Worm (Caenorhabditis elegans): ENCODE results near the gene bed-2.

Gene bed-2

DNA sequence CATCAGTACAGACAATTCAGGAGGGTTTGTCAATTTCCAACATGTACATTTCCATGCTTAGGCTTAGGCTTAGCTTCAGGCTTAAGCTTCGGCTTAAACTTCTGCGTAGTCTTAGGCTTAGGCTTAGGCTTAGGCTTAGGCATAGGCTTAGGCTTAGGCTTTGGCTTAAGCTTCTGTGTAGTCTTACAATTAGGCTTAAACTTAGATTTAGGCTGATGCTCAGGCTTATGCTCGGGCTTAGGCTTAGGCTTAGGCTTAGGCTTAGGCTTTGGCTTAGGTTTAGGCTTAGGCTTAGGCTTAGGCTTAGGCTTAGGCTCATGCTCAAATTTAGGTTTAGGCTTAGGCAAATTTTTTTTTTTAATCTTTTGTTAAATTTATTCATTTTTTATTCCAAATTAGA, 45.8 kb downstream of the bed-2 start:
- no peak for TF ChIP-seq him-1 (tag; optimal IDR thresholded peaks at IDR 0.05)
- TF ChIP-seq dao-5 (tag; optimal IDR thresholded peaks at IDR 0.05), result no peak
- TF ChIP-seq W03F9.2 (tag; optimal IDR thresholded peaks at IDR 0.05), result no peak

ce11 chrIII:11419551-11419950, 51.1 kb downstream of the bed-2 start:
- no peak for TF ChIP-seq W03F9.2 (tag; optimal IDR thresholded peaks at IDR 0.05)
- no peak for TF ChIP-seq dao-5 (tag; optimal IDR thresholded peaks at IDR 0.05)
- no peak for TF ChIP-seq him-1 (tag; optimal IDR thresholded peaks at IDR 0.05)

Data from whole organism, L4/young adult.